Worm (Caenorhabditis elegans): ENCODE data around the gene C49C8.5.

DNA sequence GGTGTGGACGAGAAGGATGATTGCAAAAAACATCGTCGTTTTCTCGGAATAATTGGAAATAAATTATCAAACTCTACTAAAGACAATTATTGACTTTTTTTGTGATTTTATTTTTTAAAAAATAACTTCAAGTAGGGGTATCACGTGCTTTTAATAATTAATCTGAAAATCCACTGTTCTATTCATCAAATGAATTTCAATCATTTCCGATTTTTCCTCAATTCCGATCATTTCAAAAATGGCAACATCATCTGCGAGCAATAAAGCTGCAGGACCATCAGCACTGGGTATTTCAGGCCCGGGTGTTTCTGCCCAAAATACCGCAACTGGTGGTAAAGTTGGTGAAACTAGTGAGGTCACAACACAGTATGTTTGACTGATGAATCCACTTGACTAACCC, 36.4 kb downstream of the C49C8.5 start, which contains the start of the genes F42A9.7 and F42A9.3:
- no peak for TF ChIP-seq ztf-11 (tag; optimal IDR thresholded peaks at IDR 0.05)
- no peak for TF ChIP-seq php-3 (GFP tag; IDR thresholded peaks at IDR 0.05)
- TF ChIP-seq nhr-25 (tag; optimal IDR thresholded peaks at IDR 0.05; ENCODE audit: borderline replicate concordance, insufficient read depth) = no peak
- TF ChIP-seq F26F4.8 (GFP tag; conservative IDR thresholded peaks at IDR 0.05) = no peak
- TF ChIP-seq dmd-9 (GFP tag; IDR thresholded peaks at IDR 0.05) = no peak
- TF ChIP-seq unc-39 (tag; optimal IDR thresholded peaks at IDR 0.05) = no peak
- TF ChIP-seq hlh-30 (tag; optimal IDR thresholded peaks at IDR 0.05; ENCODE audit: insufficient read depth) = no peak
- TF ChIP-seq lin-39 (tag; optimal IDR thresholded peaks at IDR 0.05) = no peak
- TF ChIP-seq ZK546.5 (tag; optimal IDR thresholded peaks at IDR 0.05) = no peak
- TF ChIP-seq ces-1 (GFP tag; optimal IDR thresholded peaks at IDR 0.05) = no peak
- no peak for TF ChIP-seq nhr-10 (tag; optimal IDR thresholded peaks at IDR 0.05)
- no peak for TF ChIP-seq lin-13 (GFP tag; optimal IDR thresholded peaks at IDR 0.05)
